Fruit fly (Drosophila melanogaster): ENCODE measurements around the gene CG42553.

DNA sequence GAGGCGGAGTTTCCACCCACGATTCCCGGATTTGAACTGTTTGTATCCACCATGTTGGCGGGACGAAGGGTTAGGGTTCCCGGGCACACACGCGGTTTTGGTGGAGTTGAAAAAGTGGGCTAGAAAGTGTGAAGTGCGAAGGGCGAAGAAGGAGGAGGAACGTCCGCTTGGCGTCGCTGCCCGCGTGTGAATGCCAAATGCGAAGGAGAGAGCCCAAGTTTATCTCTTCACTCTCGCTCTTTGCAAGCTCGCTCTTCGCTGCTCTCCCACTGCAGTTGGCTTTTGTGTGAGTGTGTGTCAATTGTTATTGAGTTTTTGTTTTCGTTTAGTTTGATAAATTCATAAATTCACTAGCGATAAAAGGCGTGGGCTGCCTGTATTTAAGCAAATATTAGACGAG is 47.0 kb downstream of the CG42553 start:
- TF ChIP-seq CG8478 (optimal IDR thresholded peaks at IDR 0.05) (no peak), CTCF (optimal IDR thresholded peaks at IDR 0.05) (no peak)
